Worm (Caenorhabditis elegans): ENCODE results near the gene sre-47.

DNA sequence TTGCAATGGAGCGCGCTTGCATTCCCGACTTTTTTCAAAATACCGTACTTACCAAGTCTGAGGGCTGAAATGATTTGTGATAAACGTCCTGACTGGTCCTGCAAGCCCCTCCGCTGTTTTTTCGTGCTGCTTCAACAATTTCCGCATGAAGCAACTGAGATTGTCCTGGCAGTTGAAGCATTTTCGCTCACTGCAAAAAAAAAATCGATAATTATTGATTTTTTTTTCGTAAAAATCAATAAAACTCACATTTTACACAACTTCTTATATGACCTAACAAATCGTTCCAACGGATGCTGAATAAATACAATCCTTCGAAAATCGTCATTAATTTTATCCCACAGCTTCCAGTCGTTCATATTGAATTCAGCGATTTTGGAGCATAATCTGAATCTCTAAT lies 34.4 kb upstream of the sre-47 start:
- TF ChIP-seq dmd-4 (tag; optimal IDR thresholded peaks at IDR 0.05; ENCODE audit: borderline replicate concordance) (no peak), pat-9 (tag; optimal IDR thresholded peaks at IDR 0.05) (no peak), pros-1 (tag; optimal IDR thresholded peaks at IDR 0.05) (no peak), hlh-30 (tag; optimal IDR thresholded peaks at IDR 0.05; ENCODE audit: insufficient read depth) (no peak)

All from whole organism, late embryonic.